Fruit fly (Drosophila melanogaster): ENCODE results near the gene snRNP-U1-C.

The snRNP-U1-C gene

dm6 chr3R:18983614-18984185 is at the start of gene snRNP-U1-C, which contains the start of gene gukh (continued):
- TF ChIP-seq ac (GFP tag; optimal IDR thresholded peaks at IDR 0.05): no peak
- peak; percentile 44 for TF ChIP-seq HLH54F (GFP tag; optimal IDR thresholded peaks at IDR 0.05)
- no peak for TF ChIP-seq br (optimal IDR thresholded peaks at IDR 0.05)
- TF ChIP-seq ssp (GFP tag; IDR thresholded peaks at IDR 0.05): peak; percentile 58
- TF ChIP-seq ase (GFP tag; IDR thresholded peaks at IDR 0.05): peak; percentile 81
- no peak for TF ChIP-seq Atf-2 (GFP tag; optimal IDR thresholded peaks at IDR 0.05)
- TF ChIP-seq bigmax (GFP tag; optimal IDR thresholded peaks at IDR 0.05): no peak
- TF ChIP-seq Rfx (GFP tag; IDR thresholded peaks at IDR 0.05): peak; percentile 90
- TF ChIP-seq CG10147 (GFP tag; optimal IDR thresholded peaks at IDR 0.05): peak; percentile 54
- peak; percentile 20 for TF ChIP-seq cato (GFP tag; optimal IDR thresholded peaks at IDR 0.05; ENCODE audit: borderline replicate concordance)
- no peak for TF ChIP-seq ato (GFP tag; IDR thresholded peaks at IDR 0.05; ENCODE audit: partially characterized antibody)
- no peak for TF ChIP-seq CG9876 (GFP tag; optimal IDR thresholded peaks at IDR 0.05)
- TF ChIP-seq CG6272 (GFP tag; IDR thresholded peaks at IDR 0.05): peak; percentile 52
- TF ChIP-seq Med (GFP tag): peak; percentile 90
- TF ChIP-seq Fer3 (tag; optimal IDR thresholded peaks at IDR 0.05): peak; percentile 86
- TF ChIP-seq tio (GFP tag; optimal IDR thresholded peaks at IDR 0.05): peak; percentile 74
- TF ChIP-seq CG33557 (GFP tag; optimal IDR thresholded peaks at IDR 0.05): peak; percentile 38
- TF ChIP-seq NC2α (GFP tag; optimal IDR thresholded peaks at IDR 0.05): no peak
- peak; percentile 27 for TF ChIP-seq Sry-β (GFP tag; optimal IDR thresholded peaks at IDR 0.05)
- TF ChIP-seq tap (tag; optimal IDR thresholded peaks at IDR 0.05): peak; percentile 80
- no peak for TF ChIP-seq ERR (GFP tag; optimal IDR thresholded peaks at IDR 0.05)
- TF ChIP-seq CG33213 (GFP tag; optimal IDR thresholded peaks at IDR 0.05): peak; percentile 52
- TF ChIP-seq CG10654 (GFP tag; optimal IDR thresholded peaks at IDR 0.05): peak; percentile 69
- TF ChIP-seq org-1 (GFP tag; optimal IDR thresholded peaks at IDR 0.05): peak; percentile 42
- no peak for TF ChIP-seq ash1 (GFP tag; optimal IDR thresholded peaks at IDR 0.05)
- TF ChIP-seq bowl (GFP tag; IDR thresholded peaks at IDR 0.05): peak; percentile 49; the same call in 1 of the 2 replicates
- peak; percentile 31 for TF ChIP-seq mam (GFP tag; optimal IDR thresholded peaks at IDR 0.05)
- TF ChIP-seq CG11093 (GFP tag; IDR thresholded peaks at IDR 0.05): peak; percentile 67; the same call in 1 of the 3 replicates
- peak; percentile 76 for TF ChIP-seq CG8388 (GFP tag; optimal IDR thresholded peaks at IDR 0.05)
- TF ChIP-seq Eip74EF (GFP tag; optimal IDR thresholded peaks at IDR 0.05): peak in 1 of 2 experiments; percentile 46
- no peak for TF ChIP-seq Gsc (GFP tag; IDR thresholded peaks at IDR 0.05)
- no peak for TF ChIP-seq Hr78 (GFP tag; optimal IDR thresholded peaks at IDR 0.05)
- TF ChIP-seq pfk (GFP tag; optimal IDR thresholded peaks at IDR 0.05): peak; percentile 6
- peak; percentile 68 for TF ChIP-seq sisA (GFP tag; IDR thresholded peaks at IDR 0.05)
- TF ChIP-seq chm (GFP tag; IDR thresholded peaks at IDR 0.05): peak; percentile 86
- TF ChIP-seq CG11560 (tag; IDR thresholded peaks at IDR 0.05): peak; percentile 68; the same call in 2 of the 3 replicates
- TF ChIP-seq CG5245 (GFP tag; optimal IDR thresholded peaks at IDR 0.05): peak; percentile 60
- TF ChIP-seq HmgD (GFP tag; optimal IDR thresholded peaks at IDR 0.05): peak; percentile 65
- TF ChIP-seq ATbp (GFP tag; optimal IDR thresholded peaks at IDR 0.05): peak; percentile 39
- TF ChIP-seq ara (GFP tag; IDR thresholded peaks at IDR 0.05): no peak
- TF ChIP-seq tup (GFP tag; optimal IDR thresholded peaks at IDR 0.05): peak; percentile 73
- peak; percentile 57 for TF ChIP-seq CG6765 (GFP tag; optimal IDR thresholded peaks at IDR 0.05)
- TF ChIP-seq ham (GFP tag; IDR thresholded peaks at IDR 0.05): no peak; the same call in 1 of the 2 replicates
- TF ChIP-seq lola (GFP tag; optimal IDR thresholded peaks at IDR 0.05): peak in 1 of 3 experiments; percentile 70
- peak; percentile 18 to 84 for TF ChIP-seq Pdp1 (GFP tag; optimal IDR thresholded peaks at IDR 0.05)
- TF ChIP-seq cwo (GFP tag; optimal IDR thresholded peaks at IDR 0.05): peak; percentile 66
- peak; percentile 74 for TF ChIP-seq Nf-YC (tag; optimal IDR thresholded peaks at IDR 0.05)
- no peak for TF ChIP-seq Mes4 (GFP tag; optimal IDR thresholded peaks at IDR 0.05)
- peak; percentile 58 for TF ChIP-seq CG6683 (GFP tag; optimal IDR thresholded peaks at IDR 0.05)
- TF ChIP-seq grn (GFP tag; optimal IDR thresholded peaks at IDR 0.05): peak; percentile 25

All from whole organism, embryonic.